Worm (Caenorhabditis elegans) whole organism, early embryonic: ENCODE results near the gene trpp-9.

Experiments
- B0310.2 ChIP-seq: sonication (generic microtip); optimal IDR thresholded peaks from 2 replicates; lab custom pipeline; 2016; ENCODE audit warnings: mild to moderate bottlenecking, missing genetic modification characterization, missing compliant biosample characterization
- F13C5.2 ChIP-seq: sonication (generic microtip); optimal IDR thresholded peaks from 2 replicates; lab custom pipeline; 2017; ENCODE audit warnings: mild to moderate bottlenecking, missing genetic modification characterization, inconsistent platforms, missing compliant biosample characterization
- ama-1 ChIP-seq: fragments of 150-350 bp; optimal IDR thresholded peaks from 2 replicates; lab custom pipeline; 2014
- ceh-13 ChIP-seq: fragments of 200-800 bp; sonication (Bioruptor generic); optimal IDR thresholded peaks from 2 replicates; lab custom pipeline; 2018; ENCODE audit warnings: mild to moderate bottlenecking, missing genetic modification characterization, missing compliant biosample characterization
- ets-7 ChIP-seq: sonication (generic microtip); optimal IDR thresholded peaks from 2 replicates; lab custom pipeline; 2016; ENCODE audit warnings: missing genotype, missing genetic modification characterization, missing compliant biosample characterization
- hmbx-1 ChIP-seq: sonication (generic microtip); optimal IDR thresholded peaks from 2 replicates; lab custom pipeline; 2016; ENCODE audit warnings: mild to moderate bottlenecking, missing genetic modification characterization, missing compliant biosample characterization
- pes-1 ChIP-seq: fragments of 200-800 bp; sonication (Bioruptor generic); IDR thresholded peaks from 2 replicates; pipeline ENCODE4 v1.3.6; 2022; ENCODE audit warnings: missing genetic modification reagents, missing genetic modification characterization, missing compliant biosample characterization
- tbx-37 ChIP-seq: fragments of 200-800 bp; sonication (Bioruptor generic); conservative IDR thresholded peaks from 2 replicates; pipeline ENCODE4 v1.3.6; 2022; ENCODE audit warnings: missing genetic modification reagents, missing genetic modification characterization, missing compliant biosample characterization
- tra-4 ChIP-seq: sonication (generic microtip); optimal IDR thresholded peaks from 2 replicates; lab custom pipeline; 2017; ENCODE audit warnings: missing genetic modification characterization, missing compliant biosample characterization

DNA sequence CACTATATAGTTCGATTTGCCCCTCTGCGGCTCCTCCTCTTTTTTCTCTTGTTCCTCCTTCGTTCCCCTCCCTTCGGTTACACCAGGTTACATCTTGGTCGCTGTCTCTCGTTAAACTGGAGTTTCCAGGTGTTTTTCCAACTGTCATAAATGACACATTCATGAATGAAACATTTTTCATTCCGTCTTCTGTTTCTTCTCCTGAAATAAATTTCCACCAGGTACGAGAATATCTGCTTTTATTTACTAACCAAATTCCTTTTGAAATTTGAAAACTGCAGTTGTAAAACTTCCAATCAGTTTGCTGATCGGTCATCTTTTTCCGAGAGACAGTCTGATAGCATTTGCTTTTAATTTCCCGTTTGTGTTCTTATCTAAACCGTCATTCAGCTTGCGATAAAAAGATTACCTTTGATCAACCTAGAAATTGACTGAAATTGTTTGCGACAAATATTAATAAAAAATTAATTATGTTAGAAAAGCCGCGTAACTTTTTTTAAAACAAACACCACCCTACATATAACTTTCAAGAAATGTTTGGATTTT, 7.5 kb upstream of the trpp-9 start, which contains the start of gene C35C5.10:
- TF ChIP-seq tbx-37 (GFP tag; lab: Robert Waterston, UW): no peak
- no peak for TF ChIP-seq B0310.2 (tag; lab: Kevin White, UChicago)
- TF ChIP-seq hmbx-1 (tag; lab: Kevin White, UChicago): no peak
- no peak for TF ChIP-seq ceh-13
- no peak for TF ChIP-seq ama-1 (lab: Kevin White, UChicago)
- no peak for TF ChIP-seq pes-1 (GFP tag; lab: Robert Waterston, UW)
- TF ChIP-seq ets-7 (tag; lab: Kevin White, UChicago): no peak
- TF ChIP-seq F13C5.2 (tag; lab: Kevin White, UChicago): no peak
- TF ChIP-seq tra-4 (tag; lab: Kevin White, UChicago): no peak
